Worm (Caenorhabditis elegans) whole organism, L1 larva: Measurements from ENCODE around the gene E02C12.11.

Experiments
- C16A3.4 ChIP-seq: fragments of 150-350 bp; optimal IDR thresholded peaks from 2 replicates; lab custom pipeline; 2014; ENCODE audit warnings: missing biosample characterization, missing genetic modification characterization
- C34B4.2 ChIP-seq: sonication (generic microtip); optimal IDR thresholded peaks from 2 replicates; lab custom pipeline; 2017; ENCODE audit warnings: mild to moderate bottlenecking, missing genetic modification characterization, missing compliant biosample characterization
- F16B12.6 ChIP-seq: fragments of 150-350 bp; optimal IDR thresholded peaks from 2 replicates; lab custom pipeline; 2014; ENCODE audit warnings: missing biosample characterization, missing genetic modification characterization
- aha-1 ChIP-seq: fragments of 150-350 bp; optimal IDR thresholded peaks from 2 replicates; lab custom pipeline; 2014; ENCODE audit warnings: missing biosample characterization, missing genetic modification characterization
- aly-2 ChIP-seq: fragments of 150-350 bp; optimal IDR thresholded peaks from 2 replicates; lab custom pipeline; 2014; ENCODE audit warnings: missing biosample characterization, missing genetic modification characterization
- blmp-1 ChIP-seq: fragments of 150-350 bp; optimal IDR thresholded peaks from 2 replicates; lab custom pipeline; 2014; ENCODE audit warnings: missing biosample characterization, missing genetic modification characterization
- ceh-8 ChIP-seq: fragments of 200-800 bp; sonication (Bioruptor generic); optimal IDR thresholded peaks from 2 replicates; lab custom pipeline; 2018; ENCODE audit warnings: mild to moderate bottlenecking, missing genetic modification characterization, moderate library complexity, missing compliant biosample characterization
- ceh-82 ChIP-seq, 3 experiments: fragments of 150-350 bp in 1 of 3; sonication (generic microtip) in 2 of 3; optimal IDR thresholded peaks; 2 replicates each; lab custom pipeline; 2014 to 2017; ENCODE audit warnings: missing biosample characterization in 3 of 3, missing genetic modification characterization in 3 of 3
- ceh-88 ChIP-seq: fragments of 200-800 bp; sonication (Bioruptor generic); IDR thresholded peaks from 2 replicates; pipeline ENCODE4 v1.3.6; 2022; ENCODE audit warnings: missing genetic modification characterization, missing compliant biosample characterization
- ceh-90 ChIP-seq: sonication (generic microtip); optimal IDR thresholded peaks from 2 replicates; lab custom pipeline; 2016; ENCODE audit warnings: missing genetic modification characterization, missing compliant biosample characterization
- ces-1 ChIP-seq: fragments of 150-350 bp; optimal IDR thresholded peaks from 2 replicates; lab custom pipeline; 2014; ENCODE audit warnings: missing biosample characterization, missing genetic modification reagents, missing genetic modification characterization
- dpl-1 ChIP-seq, 3 experiments: fragments of 150-350 bp in 2 of 3; sonication (generic microtip) in 1 of 3; optimal IDR thresholded peaks; 2 replicates each; lab custom pipeline; 2014 to 2017; ENCODE audit warnings: missing biosample characterization in 3 of 3, missing genetic modification characterization in 3 of 3, missing genetic modification reagents in 3 of 3
- dsc-1 ChIP-seq: sonication (generic microtip); optimal IDR thresholded peaks from 2 replicates; lab custom pipeline; 2016; ENCODE audit warnings: mild to moderate bottlenecking, missing genetic modification characterization, missing compliant biosample characterization
- elt-2 ChIP-seq: sonication (generic microtip); optimal IDR thresholded peaks from 2 replicates; lab custom pipeline; 2016; ENCODE audit warnings: missing genetic modification characterization, mild to moderate bottlenecking, inconsistent platforms, missing compliant biosample characterization, missing genetic modification reagents
- elt-3 ChIP-seq, 6 experiments: fragments of 150-350 bp in 1 of 6; sonication (generic microtip); optimal IDR thresholded peaks; 2 replicates each; lab custom pipeline; 2017 to 2018; ENCODE audit warnings: missing biosample characterization in 6 of 6, missing genetic modification characterization in 6 of 6, inconsistent platforms in 1 of 6
- ets-5 ChIP-seq: fragments of 200-800 bp; sonication (Bioruptor generic); IDR thresholded peaks from 2 replicates; pipeline ENCODE4 v1.3.6; 2022; ENCODE audit warnings: missing genetic modification characterization, missing compliant biosample characterization
- hlh-17 ChIP-seq: fragments of 200-800 bp; sonication (Bioruptor generic); optimal IDR thresholded peaks from 2 replicates; lab custom pipeline; 2018; ENCODE audit warnings: missing genetic modification characterization, mild to moderate bottlenecking, missing compliant biosample characterization, moderate library complexity, borderline replicate concordance
- hlh-4 ChIP-seq: sonication (generic microtip); optimal IDR thresholded peaks from 2 replicates; lab custom pipeline; 2016; ENCODE audit warnings: mild to moderate bottlenecking, missing genetic modification characterization, missing compliant biosample characterization
- hpl-2 ChIP-seq: fragments of 150-350 bp; optimal IDR thresholded peaks from 2 replicates; lab custom pipeline; 2014; ENCODE audit warnings: missing biosample characterization, missing genetic modification reagents, missing genetic modification characterization
- irx-1 ChIP-seq: sonication (generic microtip); optimal IDR thresholded peaks from 2 replicates; lab custom pipeline; 2016; ENCODE audit warnings: missing genetic modification characterization, missing compliant biosample characterization
- jun-1 ChIP-seq: fragments of 150-350 bp; optimal IDR thresholded peaks from 2 replicates; lab custom pipeline; 2014; ENCODE audit warnings: missing biosample characterization, missing genetic modification reagents, missing genetic modification characterization
- lin-13 ChIP-seq: fragments of 150-350 bp; optimal IDR thresholded peaks from 2 replicates; lab custom pipeline; 2014; ENCODE audit warnings: missing biosample characterization, missing genetic modification reagents, missing genetic modification characterization
- lin-14 ChIP-seq: fragments of 200-800 bp; sonication (Bioruptor generic); optimal IDR thresholded peaks from 2 replicates; lab custom pipeline; 2018; ENCODE audit warnings: mild to moderate bottlenecking, missing genetic modification characterization, moderate library complexity, missing compliant biosample characterization
- lin-15B ChIP-seq: fragments of 150-350 bp; sonication (generic microtip); optimal IDR thresholded peaks from 3 replicates; lab custom pipeline; 2014; ENCODE audit warnings: missing biosample characterization, missing genetic modification characterization
- lin-35 ChIP-seq, 2 experiments: fragments of 150-350 bp; optimal IDR thresholded peaks; 2 replicates each; lab custom pipeline; 2014; ENCODE audit warnings: missing biosample characterization in 2 of 2, missing genetic modification characterization in 2 of 2, missing genetic modification reagents in 2 of 2
- lir-3 ChIP-seq: sonication (generic microtip); optimal IDR thresholded peaks from 2 replicates; lab custom pipeline; 2016; ENCODE audit warnings: mild to moderate bottlenecking, missing genetic modification characterization, moderate library complexity, missing compliant biosample characterization; ENCODE audit not compliant: poor library complexity
- lsy-2 ChIP-seq, 2 experiments: fragments of 150-350 bp; optimal IDR thresholded peaks; 2 replicates each; lab custom pipeline; 2014; ENCODE audit warnings: missing biosample characterization in 2 of 2, missing genetic modification characterization in 2 of 2
- mdl-1 ChIP-seq, 2 experiments: fragments of 150-350 bp; optimal IDR thresholded peaks; 2 replicates each; lab custom pipeline; 2014 to 2017; ENCODE audit warnings: missing biosample characterization in 2 of 2, missing genetic modification characterization in 2 of 2, inconsistent platforms in 1 of 2
- mep-1 ChIP-seq: fragments of 150-350 bp; optimal IDR thresholded peaks from 2 replicates; lab custom pipeline; 2014; ENCODE audit warnings: missing biosample characterization, missing genetic modification characterization
- nhr-11 ChIP-seq: fragments of 150-350 bp; optimal IDR thresholded peaks from 2 replicates; lab custom pipeline; 2014; ENCODE audit warnings: missing biosample characterization, missing genetic modification characterization
- nhr-12 ChIP-seq: sonication (generic microtip); optimal IDR thresholded peaks from 2 replicates; lab custom pipeline; 2017; ENCODE audit warnings: missing biosample characterization, missing genetic modification characterization
- nhr-19 ChIP-seq: fragments of 200-800 bp; sonication (Bioruptor generic); conservative IDR thresholded peaks from 2 replicates; pipeline ENCODE4 v1.3.6; 2022; ENCODE audit warnings: missing genetic modification characterization, missing compliant biosample characterization
- nhr-237 ChIP-seq: fragments of 150-350 bp; optimal IDR thresholded peaks from 2 replicates; lab custom pipeline; 2014; ENCODE audit warnings: missing biosample characterization, missing genetic modification characterization
- nhr-71 ChIP-seq: sonication (generic microtip); optimal IDR thresholded peaks from 2 replicates; lab custom pipeline; 2016; ENCODE audit warnings: mild to moderate bottlenecking, missing genetic modification characterization, moderate library complexity, missing compliant biosample characterization
- nhr-76 ChIP-seq: sonication (generic microtip); optimal IDR thresholded peaks from 2 replicates; lab custom pipeline; 2017; ENCODE audit warnings: missing biosample characterization, missing genetic modification characterization
- nhr-77 ChIP-seq: fragments of 150-350 bp; optimal IDR thresholded peaks from 2 replicates; lab custom pipeline; 2014; ENCODE audit warnings: missing biosample characterization, missing genetic modification characterization
- nhr-84 ChIP-seq: sonication (generic microtip); optimal IDR thresholded peaks from 2 replicates; lab custom pipeline; 2017; ENCODE audit warnings: missing biosample characterization, missing genetic modification characterization
- nhr-85 ChIP-seq: sonication (generic microtip); peaks from one replicate; lab custom pipeline; 2016; ENCODE audit warnings: missing genetic modification characterization, inconsistent platforms, missing compliant biosample characterization
- nhr-90 ChIP-seq: sonication (generic microtip); optimal IDR thresholded peaks from 2 replicates; lab custom pipeline; 2016; ENCODE audit warnings: mild to moderate bottlenecking, missing genetic modification characterization, missing compliant biosample characterization; ENCODE audit not compliant: poor library complexity
- pax-3 ChIP-seq: fragments of 200-800 bp; sonication (Bioruptor generic); optimal IDR thresholded peaks from 2 replicates; lab custom pipeline; 2018; ENCODE audit warnings: mild to moderate bottlenecking, missing genetic modification characterization, moderate library complexity, missing compliant biosample characterization
- rnt-1 ChIP-seq: sonication (generic microtip); optimal IDR thresholded peaks from 2 replicates; lab custom pipeline; 2016; ENCODE audit warnings: mild to moderate bottlenecking, missing genetic modification characterization, moderate library complexity, missing compliant biosample characterization
- skn-1 ChIP-seq: fragments of 150-350 bp; optimal IDR thresholded peaks from 2 replicates; lab custom pipeline; 2014; ENCODE audit warnings: missing biosample characterization, missing genetic modification characterization
- snpc-4 ChIP-seq: fragments of 150-350 bp; optimal IDR thresholded peaks from 2 replicates; lab custom pipeline; 2014; ENCODE audit warnings: missing biosample characterization, missing genetic modification characterization
- snu-23 ChIP-seq: sonication (generic microtip); optimal IDR thresholded peaks from 2 replicates; lab custom pipeline; 2016; ENCODE audit warnings: missing genetic modification characterization, missing compliant biosample characterization
- sptf-1 ChIP-seq: fragments of 150-350 bp; optimal IDR thresholded peaks from 2 replicates; lab custom pipeline; 2014; ENCODE audit warnings: missing biosample characterization, missing genetic modification characterization
- swsn-7 ChIP-seq: sonication (generic microtip); optimal IDR thresholded peaks from 2 replicates; lab custom pipeline; 2016; ENCODE audit warnings: missing genetic modification characterization, missing compliant biosample characterization
- unc-130 ChIP-seq: fragments of 150-350 bp; optimal IDR thresholded peaks from 2 replicates; lab custom pipeline; 2017; ENCODE audit warnings: missing biosample characterization, missing genetic modification characterization, inconsistent platforms
- unc-62 ChIP-seq: fragments of 150-350 bp; optimal IDR thresholded peaks from 2 replicates; lab custom pipeline; 2014; ENCODE audit warnings: missing biosample characterization, missing genetic modification reagents, missing genetic modification characterization
- unc-86 ChIP-seq: sonication (generic microtip); optimal IDR thresholded peaks from 2 replicates; lab custom pipeline; 2016; ENCODE audit warnings: missing genetic modification characterization, missing compliant biosample characterization
- vab-15 ChIP-seq: sonication (generic microtip); optimal IDR thresholded peaks from 2 replicates; lab custom pipeline; 2017; ENCODE audit warnings: missing genotype, mild to moderate bottlenecking, missing genetic modification characterization, missing compliant biosample characterization
- xbp-1 ChIP-seq: sonication (generic microtip); optimal IDR thresholded peaks from 2 replicates; lab custom pipeline; 2016; ENCODE audit warnings: missing genetic modification characterization, missing compliant biosample characterization
- zag-1 ChIP-seq: fragments of 150-350 bp; optimal IDR thresholded peaks from 2 replicates; lab custom pipeline; 2014; ENCODE audit warnings: missing biosample characterization, missing genetic modification characterization
- zip-4 ChIP-seq: fragments of 200-800 bp; sonication (Bioruptor generic); optimal IDR thresholded peaks from 2 replicates; lab custom pipeline; 2018; ENCODE audit warnings: mild to moderate bottlenecking, missing genetic modification characterization, moderate library complexity, missing compliant biosample characterization

Gene E02C12.11

ce11 chrV:9425593-9425992, 45.9 kb upstream of the E02C12.11 start, which contains the start of gene F36D4.5 (continued):
- TF ChIP-seq nhr-90 (tag; lab: Kevin White, UChicago), result no peak
- TF ChIP-seq ets-5 (GFP tag; lab: Robert Waterston, UW), result no peak
- peak; percentile 1 for TF ChIP-seq lin-13 (GFP tag; lab: Kevin White, UChicago)
- TF ChIP-seq ceh-90 (tag; lab: Kevin White, UChicago), result no peak
- TF ChIP-seq nhr-85 (tag; lab: Kevin White, UChicago), result no peak
- TF ChIP-seq C34B4.2 (tag; lab: Kevin White, UChicago), result no peak
- peak; percentile 76 for TF ChIP-seq mep-1
- TF ChIP-seq hpl-2, result no peak
- no peak for TF ChIP-seq C16A3.4 (tag; lab: Kevin White, UChicago)
- no peak for TF ChIP-seq aha-1 (tag; lab: Kevin White, UChicago)
- TF ChIP-seq dsc-1 (tag; lab: Kevin White, UChicago), result no peak
- TF ChIP-seq lin-14 (GFP tag; lab: Kevin White, UChicago), result peak; percentile 73
- TF ChIP-seq mdl-1 (tag; optimal IDR thresholded peaks at IDR 0.05; lab: Kevin White, UChicago), result peak in 1 of 2 experiments; percentile 14
- TF ChIP-seq ces-1, result no peak
- TF ChIP-seq pax-3 (tag; lab: Kevin White, UChicago), result no peak
- TF ChIP-seq unc-62, result no peak
- TF ChIP-seq elt-2 (tag; lab: Kevin White, UChicago), result no peak
- no peak for TF ChIP-seq nhr-19 (GFP tag; lab: Robert Waterston, UW)
- peak; percentile 25 for TF ChIP-seq irx-1 (tag; lab: Kevin White, UChicago)
- TF ChIP-seq ceh-8 (GFP tag; lab: Kevin White, UChicago), result no peak
- TF ChIP-seq vab-15 (tag; lab: Kevin White, UChicago), result no peak
- TF ChIP-seq hlh-17 (GFP tag; lab: Kevin White, UChicago), result no peak
- peak; percentile 50 for TF ChIP-seq nhr-71
- peak; percentile 0 for TF ChIP-seq skn-1 (tag; lab: Kevin White, UChicago)
- TF ChIP-seq aly-2 (tag; lab: Kevin White, UChicago), result no peak
- TF ChIP-seq nhr-11, result no peak
- no peak for TF ChIP-seq nhr-84 (tag; lab: Kevin White, UChicago)
- TF ChIP-seq nhr-237 (tag; lab: Kevin White, UChicago), result no peak
- no peak for TF ChIP-seq nhr-12 (tag; lab: Kevin White, UChicago)
- TF ChIP-seq snpc-4 (tag; lab: Kevin White, UChicago), result no peak
- TF ChIP-seq dpl-1 (GFP tag; optimal IDR thresholded peaks at IDR 0.05; lab: Kevin White, UChicago), result peak; percentile 13 to 60 (median 26)
- TF ChIP-seq unc-130 (tag; lab: Kevin White, UChicago), result no peak
- TF ChIP-seq zip-4 (GFP tag; lab: Kevin White, UChicago), result no peak
- peak; percentile 42 to 57 for TF ChIP-seq lsy-2 (tag; optimal IDR thresholded peaks at IDR 0.05; lab: Kevin White, UChicago)
- TF ChIP-seq nhr-76 (tag; lab: Kevin White, UChicago), result no peak
- no peak for TF ChIP-seq unc-86 (tag; lab: Kevin White, UChicago)
- TF ChIP-seq lin-15B (tag; lab: Kevin White, UChicago), result no peak
- TF ChIP-seq jun-1, result no peak
- TF ChIP-seq zag-1, result no peak

DNA sequence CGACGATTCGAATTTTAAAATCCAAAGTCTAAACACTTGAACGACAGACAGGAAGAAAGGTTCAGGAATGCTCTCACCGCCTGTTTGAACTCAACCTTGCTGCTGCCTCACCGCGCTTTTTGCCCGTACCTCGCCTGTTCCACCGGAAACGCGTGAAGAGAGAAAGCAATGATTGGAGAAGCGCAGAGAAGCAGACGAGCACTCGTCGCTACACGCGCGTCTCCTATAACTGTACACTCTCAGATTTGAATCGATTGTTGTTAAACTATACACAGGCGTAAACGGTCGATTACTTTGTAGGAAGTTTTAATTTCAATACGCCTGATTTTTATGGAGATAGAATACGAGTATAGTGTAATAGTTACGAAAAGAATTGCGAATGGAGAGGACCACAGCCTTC, 44.8 kb upstream of the E02C12.11 start:
- TF ChIP-seq hlh-4 (tag; lab: Kevin White, UChicago) (no peak), swsn-7 (tag; lab: Kevin White, UChicago) (peak; percentile 16), nhr-71 (peak; percentile 18), xbp-1 (tag; lab: Kevin White, UChicago) (peak; percentile 3), elt-3 (tag; optimal IDR thresholded peaks at IDR 0.05; lab: Kevin White, UChicago) (peak in 1 of 6 experiments; percentile 26), mep-1 (peak; percentile 13), mdl-1 (tag; optimal IDR thresholded peaks at IDR 0.05; lab: Kevin White, UChicago) (peak in 1 of 2 experiments; percentile 57), ceh-88 (GFP tag; lab: Robert Waterston, UW) (no peak), blmp-1 (tag; lab: Kevin White, UChicago) (peak; percentile 42), lin-14 (GFP tag; lab: Kevin White, UChicago) (peak; percentile 75), ceh-82 (tag; optimal IDR thresholded peaks at IDR 0.05; lab: Kevin White, UChicago) (peak in 1 of 3 experiments; percentile 31), dpl-1 (GFP tag; optimal IDR thresholded peaks at IDR 0.05; lab: Kevin White, UChicago) (peak in 1 of 3 experiments; percentile 1), rnt-1 (tag; lab: Kevin White, UChicago) (peak; percentile 31), snu-23 (GFP tag; lab: Kevin White, UChicago) (peak; percentile 32), unc-130 (tag; lab: Kevin White, UChicago) (no peak), F16B12.6 (tag; lab: Kevin White, UChicago) (peak; percentile 45), sptf-1 (tag; lab: Kevin White, UChicago) (no peak), lsy-2 (tag; optimal IDR thresholded peaks at IDR 0.05; lab: Kevin White, UChicago) (peak in 1 of 2 experiments; percentile 20), lir-3 (tag; lab: Kevin White, UChicago) (no peak), lin-35 (GFP tag; optimal IDR thresholded peaks at IDR 0.05; lab: Kevin White, UChicago) (peak in 1 of 2 experiments; percentile 59), nhr-77 (tag; lab: Kevin White, UChicago) (peak; percentile 25)
